Fruit fly (Drosophila melanogaster) whole organism, embryonic: ENCODE results near the gene CG15330.

Experiments
- CG11093 ChIP-seq: fragments of 200-800 bp; sonication (Bioruptor generic); IDR thresholded peaks from 3 replicates; pipeline ENCODE4 v1.3.6; 2022; ENCODE audit warnings: missing biosample characterization, missing genetic modification characterization
- CG13424 ChIP-seq: fragments of 200-800 bp; sonication (Bioruptor generic); optimal IDR thresholded peaks from 2 replicates; lab custom pipeline; 2019; ENCODE audit warnings: missing biosample characterization, mild to moderate bottlenecking, missing genetic modification characterization, moderate library complexity
- CG15073 ChIP-seq: fragments of 200-800 bp; sonication (Bioruptor generic); optimal IDR thresholded peaks from 2 replicates; lab custom pipeline; 2016; ENCODE audit warnings: missing biosample characterization, missing genetic modification characterization
- CG15601 ChIP-seq: fragments of 200-800 bp; sonication (Bioruptor generic); optimal IDR thresholded peaks from 3 replicates; lab custom pipeline; 2019; ENCODE audit warnings: missing biosample characterization, mild to moderate bottlenecking, missing genetic modification characterization, moderate library complexity
- CG1603 ChIP-seq: fragments of 200-800 bp; sonication (Bioruptor generic); optimal IDR thresholded peaks from 2 replicates; lab custom pipeline; 2019; ENCODE audit warnings: missing biosample characterization, mild to moderate bottlenecking, missing genetic modification characterization, moderate library complexity
- CG1647 ChIP-seq: fragments of 200-800 bp; sonication (Bioruptor generic); optimal IDR thresholded peaks from 3 replicates; lab custom pipeline; 2016; ENCODE audit warnings: missing biosample characterization, missing genetic modification characterization
- CG16779 ChIP-seq: fragments of 200-800 bp; sonication (Bioruptor generic); IDR thresholded peaks from 2 replicates; pipeline ENCODE4 v1.3.6; 2022; ENCODE audit warnings: missing biosample characterization, missing genetic modification characterization
- CG17361 ChIP-seq: fragments of 200-800 bp; sonication (Bioruptor generic); IDR thresholded peaks from 3 replicates; pipeline ENCODE4 v1.3.6; 2022; ENCODE audit warnings: missing biosample characterization, missing genetic modification characterization
- CG1832 ChIP-seq: fragments of 200-800 bp; sonication (Bioruptor generic); optimal IDR thresholded peaks from 2 replicates; lab custom pipeline; 2017; ENCODE audit warnings: missing biosample characterization, mild to moderate bottlenecking, missing genetic modification characterization, inconsistent platforms
- CG2116 ChIP-seq: fragments of 200-800 bp; sonication (Bioruptor generic); optimal IDR thresholded peaks from 3 replicates; lab custom pipeline; 2018; ENCODE audit warnings: missing biosample characterization, mild to moderate bottlenecking, missing genetic modification characterization
- CG2889 ChIP-seq: fragments of 200-800 bp; sonication (Bioruptor generic); IDR thresholded peaks from 3 replicates; pipeline ENCODE4 v1.3.6; 2022; ENCODE audit warnings: missing biosample characterization, missing genetic modification characterization
- CG4404 ChIP-seq: fragments of 200-800 bp; sonication (Bioruptor generic); IDR thresholded peaks from 2 replicates; pipeline ENCODE4 v1.3.6; 2022; ENCODE audit warnings: missing biosample characterization, missing genetic modification characterization
- CG4424 ChIP-seq: fragments of 200-800 bp; sonication (Bioruptor generic); optimal IDR thresholded peaks from 3 replicates; lab custom pipeline; 2016; ENCODE audit warnings: missing biosample characterization, missing genetic modification characterization
- CG7271 ChIP-seq: fragments of 200-800 bp; sonication (Bioruptor generic); optimal IDR thresholded peaks from 2 replicates; lab custom pipeline; 2018; ENCODE audit warnings: missing biosample characterization, mild to moderate bottlenecking, missing genetic modification characterization, moderate library complexity
- CG7963 ChIP-seq: fragments of 200-800 bp; sonication (Bioruptor generic); IDR thresholded peaks from 3 replicates; pipeline ENCODE4 v1.3.6; 2022; ENCODE audit warnings: missing biosample characterization, missing genetic modification characterization; ENCODE audit not compliant: partially characterized antibody
- CG8944 ChIP-seq: fragments of 200-800 bp; sonication (Bioruptor generic); optimal IDR thresholded peaks from 3 replicates; lab custom pipeline; 2016; ENCODE audit warnings: missing biosample characterization, missing genetic modification characterization
- CG9876 ChIP-seq: fragments of 200-800 bp; sonication (Bioruptor generic); optimal IDR thresholded peaks from 2 replicates; lab custom pipeline; 2016; ENCODE audit warnings: missing biosample characterization, missing genetic modification characterization
- Deaf1 ChIP-seq: fragments of 200-800 bp; optimal IDR thresholded peaks from 3 replicates; lab custom pipeline; 2019; ENCODE audit warnings: missing biosample characterization, mild to moderate bottlenecking, missing genetic modification characterization, moderate library complexity
- Doc2 ChIP-seq: fragments of 200-800 bp; sonication (Bioruptor generic); IDR thresholded peaks from 2 replicates; pipeline ENCODE4 v1.3.6; 2022; ENCODE audit warnings: missing biosample characterization, missing genetic modification characterization
- E2f2 ChIP-seq: fragments of 200-800 bp; sonication (Bioruptor generic); IDR thresholded peaks from 2 replicates; pipeline ENCODE4 v1.3.6; 2022; ENCODE audit warnings: missing biosample characterization, missing genetic modification characterization
- Elba2 ChIP-seq: fragments of 200-800 bp; sonication (Bioruptor generic); optimal IDR thresholded peaks from 3 replicates; lab custom pipeline; 2016; ENCODE audit warnings: missing biosample characterization, missing genetic modification characterization
- Fer3 ChIP-seq: fragments of 200-800 bp; sonication (Bioruptor generic); optimal IDR thresholded peaks from 2 replicates; lab custom pipeline; 2018; ENCODE audit warnings: missing biosample characterization, mild to moderate bottlenecking, missing genetic modification characterization, moderate library complexity
- H15 ChIP-seq: fragments of 200-800 bp; sonication (Bioruptor generic); IDR thresholded peaks from 3 replicates; pipeline ENCODE4 v1.3.6; 2022; ENCODE audit warnings: missing biosample characterization, missing genetic modification characterization
- HmgZ ChIP-seq: fragments of 200-800 bp; sonication (Bioruptor generic); optimal IDR thresholded peaks from 2 replicates; lab custom pipeline; 2018; ENCODE audit warnings: missing biosample characterization, mild to moderate bottlenecking, missing genetic modification characterization
- Hr78 ChIP-seq, 2 experiments: fragments of 200-800 bp in 1 of 2; fragments of >200 bp in 1 of 2; sonication (Bioruptor generic) in 1 of 2; optimal IDR thresholded peaks; 2 replicates each; lab custom pipeline; 2017 to 2019; ENCODE audit warnings: missing biosample characterization in 2 of 2, missing genetic modification characterization in 2 of 2, mild to moderate bottlenecking in 1 of 2, moderate library complexity in 1 of 2
- Jarid2 ChIP-seq: fragments of 200-800 bp; sonication (Bioruptor generic); optimal IDR thresholded peaks from 3 replicates; lab custom pipeline; 2017; ENCODE audit warnings: mild to moderate bottlenecking, missing biosample characterization, missing genetic modification reagents, missing genetic modification characterization
- Lim3 ChIP-seq: fragments of 200-800 bp; sonication (Bioruptor generic); IDR thresholded peaks from 2 replicates; pipeline ENCODE4 v1.3.6; 2022; ENCODE audit warnings: missing biosample characterization, missing genetic modification characterization
- Oli ChIP-seq: fragments of 200-800 bp; sonication (Bioruptor generic); optimal IDR thresholded peaks from 2 replicates; lab custom pipeline; 2018; ENCODE audit warnings: missing biosample characterization, mild to moderate bottlenecking, missing genetic modification characterization, moderate library complexity
- Opbp ChIP-seq: fragments of 200-800 bp; sonication (Bioruptor generic); IDR thresholded peaks from 3 replicates; pipeline ENCODE4 v1.3.6; 2022; ENCODE audit warnings: missing biosample characterization, missing genetic modification characterization; ENCODE audit not compliant: partially characterized antibody
- Optix ChIP-seq: fragments of 200-800 bp; sonication (Bioruptor generic); IDR thresholded peaks from 3 replicates; pipeline ENCODE4 v1.3.6; 2022; ENCODE audit warnings: missing biosample characterization, missing genetic modification characterization
- Rfx ChIP-seq: fragments of 200-800 bp; sonication (Bioruptor generic); IDR thresholded peaks from 2 replicates; pipeline ENCODE4 v1.3.6; 2022; ENCODE audit warnings: missing biosample characterization, missing genetic modification characterization
- Tbp ChIP-seq: fragments of >200 bp; optimal IDR thresholded peaks from 2 replicates; lab custom pipeline; 2018; ENCODE audit warnings: missing biosample characterization, missing genetic modification characterization
- ci ChIP-seq: fragments of 200-800 bp; sonication (Bioruptor generic); IDR thresholded peaks from 3 replicates; pipeline ENCODE4 v1.3.6; 2022; ENCODE audit warnings: missing biosample characterization, missing genetic modification characterization
- danr ChIP-seq: fragments of 200-800 bp; sonication (Bioruptor generic); IDR thresholded peaks from 2 replicates; pipeline ENCODE4 v1.3.6; 2022; ENCODE audit warnings: missing biosample characterization, missing genetic modification characterization
- gcm ChIP-seq: fragments of 200-800 bp; sonication (Bioruptor generic); optimal IDR thresholded peaks from 2 replicates; lab custom pipeline; 2019; ENCODE audit warnings: missing biosample characterization, mild to moderate bottlenecking, missing genetic modification characterization, moderate library complexity
- grn ChIP-seq: fragments of 200-800 bp; sonication (Bioruptor generic); optimal IDR thresholded peaks from 3 replicates; lab custom pipeline; 2017; ENCODE audit warnings: missing biosample characterization, missing genetic modification characterization
- ham ChIP-seq: fragments of 200-800 bp; sonication (Bioruptor generic); IDR thresholded peaks from 2 replicates; pipeline ENCODE4 v1.3.6; 2022; ENCODE audit warnings: missing biosample characterization, missing genetic modification characterization
- hth ChIP-seq: fragments of >200 bp; optimal IDR thresholded peaks from 2 replicates; lab custom pipeline; 2017; ENCODE audit warnings: inconsistent platforms
- inv ChIP-seq: fragments of 200-800 bp; sonication (Bioruptor generic); IDR thresholded peaks from 2 replicates; pipeline ENCODE4 v1.3.6; 2022; ENCODE audit warnings: missing biosample characterization, missing genetic modification characterization; ENCODE audit not compliant: partially characterized antibody
- kay ChIP-seq: fragments of 200-800 bp; sonication (Bioruptor generic); optimal IDR thresholded peaks from 2 replicates; lab custom pipeline; 2016; ENCODE audit warnings: missing biosample characterization, missing genetic modification characterization
- lilli ChIP-seq: fragments of 200-800 bp; sonication (Bioruptor generic); optimal IDR thresholded peaks from 3 replicates; lab custom pipeline; 2016; ENCODE audit warnings: missing biosample characterization, missing genetic modification characterization
- odd ChIP-seq: fragments of 200-800 bp; sonication (Bioruptor generic); optimal IDR thresholded peaks from 2 replicates; lab custom pipeline; 2017; ENCODE audit warnings: missing biosample characterization, mild to moderate bottlenecking, missing genetic modification characterization
- ranshi ChIP-seq: fragments of 200-800 bp; sonication (Bioruptor generic); IDR thresholded peaks from 2 replicates; pipeline ENCODE4 v1.3.6; 2022; ENCODE audit warnings: missing biosample characterization, missing genetic modification characterization
- shn ChIP-seq: fragments of 200-800 bp; sonication (Bioruptor generic); optimal IDR thresholded peaks from 3 replicates; lab custom pipeline; 2016; ENCODE audit warnings: missing biosample characterization, missing genetic modification characterization
- slp2 ChIP-seq: fragments of 200-800 bp; sonication (Bioruptor generic); optimal IDR thresholded peaks from 2 replicates; lab custom pipeline; 2016; ENCODE audit warnings: missing biosample characterization, missing genetic modification characterization
- stwl ChIP-seq: fragments of 200-800 bp; sonication (Bioruptor generic); optimal IDR thresholded peaks from 3 replicates; lab custom pipeline; 2018; ENCODE audit warnings: missing biosample characterization, mild to moderate bottlenecking, missing genetic modification characterization, moderate library complexity
- sug ChIP-seq: fragments of 200-800 bp; optimal IDR thresholded peaks from 2 replicates; lab custom pipeline; 2019; ENCODE audit warnings: missing biosample characterization, mild to moderate bottlenecking, missing genetic modification characterization, moderate library complexity
- unpg ChIP-seq: fragments of 200-800 bp; sonication (Bioruptor generic); optimal IDR thresholded peaks from 3 replicates; lab custom pipeline; 2018; ENCODE audit warnings: missing biosample characterization, mild to moderate bottlenecking, missing genetic modification characterization, moderate library complexity
- zfh1 ChIP-seq: fragments of 200-800 bp; sonication (Bioruptor generic); IDR thresholded peaks from 3 replicates; pipeline ENCODE4 v1.3.6; 2022; ENCODE audit warnings: missing biosample characterization, missing genetic modification characterization

The CG15330 gene

DNA sequence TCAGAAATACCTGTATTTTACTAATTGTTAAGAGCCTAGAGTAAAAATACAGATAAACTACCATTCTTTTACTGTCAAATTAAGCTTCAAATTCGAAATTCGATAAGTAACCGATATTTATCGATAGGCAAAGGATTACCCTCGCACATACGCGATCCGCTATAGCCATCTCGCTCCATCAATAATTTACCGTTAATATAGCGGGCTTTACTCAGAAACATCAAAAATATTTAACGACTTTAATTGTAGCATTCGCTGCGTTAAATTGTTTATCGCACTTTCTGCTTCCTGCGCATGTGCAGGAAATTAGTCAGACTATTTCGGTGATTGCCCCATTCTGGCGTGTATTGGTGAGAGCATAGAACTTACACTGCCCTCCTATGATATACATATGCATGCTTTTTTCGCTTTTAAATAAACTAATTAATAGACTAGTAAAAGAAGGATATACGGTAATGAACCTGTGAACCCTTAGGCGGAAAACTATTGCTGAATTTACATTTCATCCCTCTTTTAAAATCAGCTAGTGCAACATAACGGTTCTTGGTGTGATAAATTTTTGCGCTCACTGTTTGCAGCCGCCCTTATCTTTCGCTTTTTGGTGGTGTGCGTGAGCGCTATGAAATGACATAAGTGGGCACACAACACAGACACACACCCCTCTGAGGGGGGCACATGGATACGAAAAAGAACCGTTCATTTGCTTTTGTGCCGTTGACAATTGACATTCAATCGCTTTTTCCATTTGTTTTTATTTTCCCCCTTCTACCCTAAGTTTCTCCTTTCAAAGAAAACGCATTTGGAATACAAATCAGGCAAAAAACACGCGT, 47.4 kb upstream of the CG15330 start, which contains the start of the genes dpr14 and spidey (continued):
- no peak for TF ChIP-seq CG7271 (tag; lab: Kevin White, UChicago)
- no peak for TF ChIP-seq Tbp (GFP tag; lab: Kevin White, UChicago)
- TF ChIP-seq CG11093 (GFP tag; lab: Robert Waterston, UW): peak; percentile 89
- TF ChIP-seq grn (GFP tag; lab: Kevin White, UChicago): peak; percentile 36
- peak; percentile 94 for TF ChIP-seq Rfx (GFP tag; lab: Robert Waterston, UW)
- no peak for TF ChIP-seq hth (lab: Kevin White, UChicago)
- TF ChIP-seq CG13424: peak; percentile 92
- peak; percentile 66 for TF ChIP-seq CG2116
- TF ChIP-seq gcm (GFP tag; lab: Kevin White, UChicago): peak; percentile 93
- peak; percentile 93 for TF ChIP-seq Fer3 (tag; lab: Kevin White, UChicago)
- peak; percentile 74 for TF ChIP-seq Jarid2 (GFP tag; lab: Kevin White, UChicago)
- TF ChIP-seq shn (GFP tag; lab: Kevin White, UChicago): peak; percentile 85
- TF ChIP-seq Hr78 (GFP tag; optimal IDR thresholded peaks at IDR 0.05; lab: Kevin White, UChicago): peak in 1 of 2 experiments; percentile 75
- no peak for TF ChIP-seq Elba2 (GFP tag; lab: Kevin White, UChicago)
- peak; percentile 92 for TF ChIP-seq CG1603 (tag; lab: Kevin White, UChicago)
- no peak; the same call in 1 of the 2 replicates for TF ChIP-seq Doc2
- TF ChIP-seq CG2889 (GFP tag; lab: Robert Waterston, UW): peak; percentile 85
- peak; percentile 86 for TF ChIP-seq CG17361 (GFP tag; lab: Robert Waterston, UW)
- TF ChIP-seq ranshi (GFP tag; lab: Robert Waterston, UW): peak; percentile 88
- TF ChIP-seq CG8944 (GFP tag; lab: Kevin White, UChicago): peak; percentile 83
- TF ChIP-seq zfh1: peak; percentile 87
- peak; percentile 66 for TF ChIP-seq E2f2 (GFP tag; lab: Robert Waterston, UW)
- TF ChIP-seq CG7963 (GFP tag; lab: Robert Waterston, UW): 0 out of 3 replicates have a peak, but pooled peaks have one; percentile 8
- 0 out of 3 replicates have a peak, but pooled peaks have one; percentile 7 for TF ChIP-seq Opbp (GFP tag; lab: Robert Waterston, UW)
- peak; percentile 94 for TF ChIP-seq ci (GFP tag; lab: Robert Waterston, UW)
- TF ChIP-seq danr: peak; percentile 84
- peak; percentile 69 for TF ChIP-seq Deaf1 (tag; lab: Kevin White, UChicago)
- peak; percentile 92 for TF ChIP-seq lilli (GFP tag; lab: Kevin White, UChicago)
- peak; percentile 84 for TF ChIP-seq odd
- TF ChIP-seq CG1647 (GFP tag; lab: Kevin White, UChicago): peak; percentile 81
- 0 out of 2 replicates have a peak, but pooled peaks have one; percentile 21 for TF ChIP-seq inv (GFP tag; lab: Robert Waterston, UW)
- TF ChIP-seq CG4424 (GFP tag; lab: Kevin White, UChicago): peak; percentile 86
- TF ChIP-seq CG1832 (GFP tag; lab: Kevin White, UChicago): no peak
- peak; percentile 73 for TF ChIP-seq CG9876
- peak; percentile 81 for TF ChIP-seq CG16779 (GFP tag; lab: Robert Waterston, UW)
- TF ChIP-seq ham (GFP tag; lab: Robert Waterston, UW): peak; percentile 78
- peak; percentile 89 for TF ChIP-seq Optix (GFP tag; lab: Robert Waterston, UW)
- TF ChIP-seq sug (tag; lab: Kevin White, UChicago): peak; percentile 95
- peak; percentile 84 for TF ChIP-seq CG15601 (tag; lab: Kevin White, UChicago)
- peak; percentile 79; the same call in 2 of the 3 replicates for TF ChIP-seq H15 (GFP tag; lab: Robert Waterston, UW)
- peak; percentile 92 for TF ChIP-seq Oli (tag; lab: Kevin White, UChicago)
- peak; percentile 69 for TF ChIP-seq CG4404
- peak; percentile 83 for TF ChIP-seq slp2 (GFP tag; lab: Kevin White, UChicago)
- peak; percentile 92 for TF ChIP-seq unpg (GFP tag; lab: Kevin White, UChicago)
- peak; percentile 96 for TF ChIP-seq HmgZ (tag; lab: Kevin White, UChicago)
- TF ChIP-seq CG15073 (GFP tag; lab: Kevin White, UChicago): peak; percentile 59
- TF ChIP-seq kay: peak; percentile 71
- TF ChIP-seq stwl (tag; lab: Kevin White, UChicago): no peak
- peak; percentile 35; the same call in 1 of the 2 replicates for TF ChIP-seq Lim3 (GFP tag; lab: Robert Waterston, UW)
